Worm (Caenorhabditis elegans) whole organism, mixed stage, embryonic: Measurements from ENCODE around the gene nmr-1.

ENCODE experiments used
- M03D4.4 ChIP-seq: sonication (generic microtip); optimal IDR thresholded peaks from 2 replicates; lab custom pipeline; 2017; ENCODE audit warnings: mild to moderate bottlenecking, missing genetic modification characterization, missing compliant biosample characterization
- bed-3 ChIP-seq: fragments of 200-800 bp; sonication (Bioruptor generic); optimal IDR thresholded peaks from 3 replicates; lab custom pipeline; 2018; ENCODE audit warnings: mild to moderate bottlenecking, missing genetic modification characterization, moderate library complexity, missing compliant biosample characterization
- blmp-1 ChIP-seq: fragments of 150-350 bp; optimal IDR thresholded peaks from 2 replicates; lab custom pipeline; 2014; ENCODE audit warnings: missing biosample characterization, missing genetic modification characterization
- ceh-39 ChIP-seq: fragments of 150-350 bp; optimal IDR thresholded peaks from 2 replicates; lab custom pipeline; 2014; ENCODE audit warnings: missing biosample characterization, missing genetic modification characterization
- ceh-43 ChIP-seq: fragments of 200-800 bp; sonication (Bioruptor generic); optimal IDR thresholded peaks from 2 replicates; lab custom pipeline; 2018; ENCODE audit warnings: mild to moderate bottlenecking, missing genetic modification characterization, moderate library complexity, missing compliant biosample characterization
- ceh-83 ChIP-seq: fragments of 200-800 bp; sonication (Bioruptor generic); optimal IDR thresholded peaks from 2 replicates; lab custom pipeline; 2018; ENCODE audit warnings: mild to moderate bottlenecking, missing genetic modification characterization, missing compliant biosample characterization
- ces-1 ChIP-seq: fragments of 150-350 bp; optimal IDR thresholded peaks from 2 replicates; lab custom pipeline; 2014; ENCODE audit warnings: missing biosample characterization, missing genetic modification reagents, missing genetic modification characterization
- cnd-1 ChIP-seq: fragments of 200-800 bp; sonication (Bioruptor generic); optimal IDR thresholded peaks from 2 replicates; lab custom pipeline; 2018; ENCODE audit warnings: mild to moderate bottlenecking, missing genetic modification characterization, missing compliant biosample characterization
- drap-1 ChIP-seq: fragments of 200-800 bp; sonication (Bioruptor generic); optimal IDR thresholded peaks from 3 replicates; lab custom pipeline; 2018; ENCODE audit warnings: mild to moderate bottlenecking, missing genetic modification characterization, missing compliant biosample characterization
- elt-1 ChIP-seq: sonication (generic microtip); optimal IDR thresholded peaks from 2 replicates; lab custom pipeline; 2017; ENCODE audit warnings: missing genetic modification characterization, mild to moderate bottlenecking, missing compliant biosample characterization, antibody characterized with exemption, moderate library complexity, borderline replicate concordance; ENCODE audit not compliant: insufficient read depth
- elt-3 ChIP-seq: fragments of 150-350 bp; optimal IDR thresholded peaks from 2 replicates; lab custom pipeline; 2014; ENCODE audit warnings: missing biosample characterization, missing genetic modification characterization
- flh-1 ChIP-seq: fragments of 200-800 bp; sonication (Bioruptor generic); optimal IDR thresholded peaks from 2 replicates; lab custom pipeline; 2018; ENCODE audit warnings: mild to moderate bottlenecking, missing genetic modification characterization, moderate library complexity, missing compliant biosample characterization
- ham-2 ChIP-seq: fragments of 200-800 bp; sonication (Bioruptor generic); optimal IDR thresholded peaks from 2 replicates; lab custom pipeline; 2018; ENCODE audit warnings: mild to moderate bottlenecking, missing genetic modification characterization, missing compliant biosample characterization
- hlh-1 ChIP-seq: fragments of 150-350 bp; optimal IDR thresholded peaks from 2 replicates; lab custom pipeline; 2014; ENCODE audit warnings: missing biosample characterization, missing genetic modification reagents, missing genetic modification characterization
- lin-13 ChIP-seq: fragments of 150-350 bp; optimal IDR thresholded peaks from 2 replicates; lab custom pipeline; 2014; ENCODE audit warnings: missing biosample characterization, missing genetic modification characterization
- lin-32 ChIP-seq: fragments of 200-800 bp; sonication (Bioruptor generic); optimal IDR thresholded peaks from 2 replicates; lab custom pipeline; 2018; ENCODE audit warnings: mild to moderate bottlenecking, missing genetic modification characterization, missing compliant biosample characterization
- lsy-2 ChIP-seq: fragments of 150-350 bp; optimal IDR thresholded peaks from 2 replicates; lab custom pipeline; 2014; ENCODE audit warnings: missing biosample characterization, missing genetic modification characterization
- mab-5 ChIP-seq: fragments of 150-350 bp; optimal IDR thresholded peaks from 2 replicates; lab custom pipeline; 2014; ENCODE audit warnings: missing biosample characterization, missing genetic modification characterization
- mep-1 ChIP-seq: fragments of 150-350 bp; optimal IDR thresholded peaks from 2 replicates; lab custom pipeline; 2017; ENCODE audit warnings: missing biosample characterization, missing genetic modification reagents, missing genetic modification characterization, inconsistent platforms
- mls-2 ChIP-seq: sonication (generic microtip); optimal IDR thresholded peaks from 2 replicates; lab custom pipeline; 2016; ENCODE audit warnings: mild to moderate bottlenecking, missing genetic modification characterization, moderate library complexity, missing compliant biosample characterization
- nhr-12 ChIP-seq: fragments of 150-350 bp; optimal IDR thresholded peaks from 2 replicates; lab custom pipeline; 2014; ENCODE audit warnings: missing biosample characterization, missing genetic modification characterization
- nhr-2 ChIP-seq: fragments of 150-350 bp; optimal IDR thresholded peaks from 2 replicates; lab custom pipeline; 2014; ENCODE audit warnings: missing biosample characterization, missing genetic modification characterization
- nhr-237 ChIP-seq: fragments of 150-350 bp; optimal IDR thresholded peaks from 2 replicates; lab custom pipeline; 2014; ENCODE audit warnings: missing biosample characterization, missing genetic modification characterization
- nhr-28 ChIP-seq: fragments of 150-350 bp; optimal IDR thresholded peaks from 2 replicates; lab custom pipeline; 2014; ENCODE audit warnings: missing biosample characterization, missing genetic modification characterization
- nhr-76 ChIP-seq: sonication (generic microtip); optimal IDR thresholded peaks from 2 replicates; lab custom pipeline; 2017; ENCODE audit warnings: missing biosample characterization, missing genetic modification characterization
- pha-4 ChIP-seq: fragments of 150-350 bp; optimal IDR thresholded peaks from 2 replicates; lab custom pipeline; 2018; ENCODE audit warnings: missing biosample characterization, missing genetic modification reagents, missing genetic modification characterization
- sem-2 ChIP-seq: fragments of 200-800 bp; sonication (Bioruptor generic); optimal IDR thresholded peaks from 2 replicates; lab custom pipeline; 2018; ENCODE audit warnings: mild to moderate bottlenecking, missing genetic modification characterization, missing compliant biosample characterization
- snpc-4 ChIP-seq: fragments of 150-350 bp; optimal IDR thresholded peaks from 2 replicates; lab custom pipeline; 2014; ENCODE audit warnings: missing biosample characterization, missing genetic modification characterization
- sptf-1 ChIP-seq: sonication (generic microtip); optimal IDR thresholded peaks from 2 replicates; lab custom pipeline; 2017; ENCODE audit warnings: mild to moderate bottlenecking, missing genetic modification characterization, moderate library complexity, missing compliant biosample characterization
- tbx-8 ChIP-seq: fragments of 200-800 bp; sonication (Bioruptor generic); optimal IDR thresholded peaks from 2 replicates; lab custom pipeline; 2018; ENCODE audit warnings: mild to moderate bottlenecking, missing genetic modification characterization, moderate library complexity, missing compliant biosample characterization
- unc-120 ChIP-seq: sonication (generic microtip); optimal IDR thresholded peaks from 2 replicates; lab custom pipeline; 2017; ENCODE audit warnings: missing genetic modification characterization, missing compliant biosample characterization; ENCODE audit not compliant: poor library complexity, severe bottlenecking
- unc-39 ChIP-seq: fragments of 150-350 bp; optimal IDR thresholded peaks from 2 replicates; lab custom pipeline; 2014; ENCODE audit warnings: missing biosample characterization, missing genetic modification characterization
- unc-62 ChIP-seq: fragments of 150-350 bp; optimal IDR thresholded peaks from 2 replicates; lab custom pipeline; 2014; ENCODE audit warnings: missing biosample characterization, missing genetic modification reagents, missing genetic modification characterization
- zip-8 ChIP-seq: fragments of 150-350 bp; optimal IDR thresholded peaks from 2 replicates; lab custom pipeline; 2014; ENCODE audit warnings: missing biosample characterization, missing genetic modification characterization
- ztf-11 ChIP-seq: fragments of 150-350 bp; optimal IDR thresholded peaks from 2 replicates; lab custom pipeline; 2014; ENCODE audit warnings: missing biosample characterization, missing genetic modification characterization

Gene nmr-1

DNA sequence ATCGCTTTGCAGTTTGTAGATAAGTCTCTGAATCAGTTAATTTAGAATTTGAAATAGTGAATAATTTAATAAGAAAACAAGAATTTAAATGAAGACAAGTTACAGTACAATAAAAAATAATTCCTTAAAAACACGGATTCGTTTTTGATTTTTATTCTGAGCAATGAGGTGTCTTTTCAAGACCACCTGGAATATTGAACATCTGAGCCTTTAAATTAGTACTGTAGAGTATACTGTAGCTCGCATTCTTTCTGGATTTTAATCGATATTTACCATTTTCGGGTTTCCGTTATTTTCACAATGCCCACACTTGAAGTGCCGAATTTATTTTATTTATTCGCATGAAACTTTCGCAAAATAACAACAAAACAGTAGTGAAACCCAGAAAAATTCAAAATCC, 22.6 kb downstream of the nmr-1 start, which contains the start of gene F07F6.7:
Gene F07F6.7 (minus strand): TSS at position 27 of the 400 bp plus-strand sequence.
- no peak for TF ChIP-seq mab-5 (tag; lab: Kevin White, UChicago)
- TF ChIP-seq lsy-2 (tag; lab: Kevin White, UChicago) = no peak
- no peak for TF ChIP-seq lin-32 (GFP tag; lab: Kevin White, UChicago)
- no peak for TF ChIP-seq sem-2 (GFP tag; lab: Kevin White, UChicago)
- TF ChIP-seq nhr-12 (tag; lab: Kevin White, UChicago) = no peak
- TF ChIP-seq ham-2 (GFP tag; lab: Kevin White, UChicago) = no peak
- TF ChIP-seq nhr-28 (tag; lab: Kevin White, UChicago) = no peak
- no peak for TF ChIP-seq sptf-1 (tag; lab: Kevin White, UChicago)
- no peak for TF ChIP-seq tbx-8 (GFP tag; lab: Kevin White, UChicago)
- no peak for TF ChIP-seq mls-2 (tag; lab: Kevin White, UChicago)
- no peak for TF ChIP-seq unc-120 (tag; lab: Kevin White, UChicago)
- TF ChIP-seq cnd-1 (tag; lab: Kevin White, UChicago) = no peak
- no peak for TF ChIP-seq ztf-11 (tag; lab: Kevin White, UChicago)
- no peak for TF ChIP-seq flh-1

DNA sequence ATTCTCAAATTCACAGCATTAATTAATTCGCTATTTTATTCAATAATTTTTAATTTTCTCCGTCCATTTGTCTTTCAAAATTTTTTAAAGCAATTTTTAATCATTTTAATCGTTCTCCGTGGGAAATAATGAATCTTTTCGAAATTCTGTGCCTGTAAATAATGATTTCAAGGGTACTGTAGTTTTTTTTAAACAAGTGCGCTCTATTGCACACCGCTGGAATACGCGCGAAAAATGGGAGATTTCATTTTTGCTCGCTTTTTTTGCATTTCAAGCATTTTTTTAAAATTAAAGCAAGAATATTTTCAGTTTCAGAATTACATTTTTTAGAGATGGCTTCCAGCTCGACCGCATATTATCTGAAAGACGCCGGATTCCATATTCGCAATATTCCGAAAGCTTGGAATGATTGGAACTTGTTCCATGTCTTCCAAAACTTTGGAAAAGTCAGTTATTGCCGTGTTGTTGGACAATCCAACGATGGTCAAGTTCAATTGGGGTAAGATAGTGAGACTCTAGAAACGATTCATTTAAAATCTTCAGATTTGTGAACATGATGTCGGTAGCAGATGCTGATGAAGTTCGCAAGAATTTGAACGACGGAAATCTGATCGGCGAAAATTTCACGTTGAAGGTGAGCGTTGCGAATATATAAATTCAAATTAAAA, 25.3 kb downstream of the nmr-1 start, which contains the start of gene tofu-6:
Gene tofu-6 (plus strand): TSS at position 302 of the 668 bp plus-strand sequence.
- peak; percentile 79 for TF ChIP-seq lsy-2 (tag; lab: Kevin White, UChicago)
- TF ChIP-seq hlh-1 (tag; lab: Kevin White, UChicago) = no peak

DNA sequence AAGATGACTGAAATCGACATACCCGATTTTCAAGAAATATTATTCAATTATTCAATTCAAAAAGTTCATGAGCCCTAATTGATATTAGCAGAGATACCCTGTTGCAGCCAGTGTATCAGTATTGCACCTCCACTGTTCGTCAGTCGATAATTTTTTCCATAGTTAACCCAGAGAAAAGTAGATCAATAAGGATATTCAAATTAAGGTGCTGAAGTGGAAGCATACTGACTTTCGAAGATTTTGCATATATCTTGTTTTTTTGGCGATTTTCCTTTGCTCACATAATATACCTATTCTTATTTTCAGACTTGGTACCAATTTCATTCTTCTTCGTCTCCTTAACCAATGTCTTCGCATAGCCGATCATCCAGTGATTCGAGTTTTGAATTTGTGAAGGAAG, 27.5 kb downstream of the nmr-1 start, which contains the start of gene EEED8.15:
Gene EEED8.15 (plus strand): TSS at position 301 of the 400 bp plus-strand sequence.
- TF ChIP-seq zip-8 (tag; lab: Kevin White, UChicago) = no peak
- no peak for TF ChIP-seq sptf-1 (tag; lab: Kevin White, UChicago)
- TF ChIP-seq blmp-1 (tag; lab: Kevin White, UChicago) = no peak
- TF ChIP-seq ceh-43 = no peak
- no peak for TF ChIP-seq nhr-76
- no peak for TF ChIP-seq ceh-39 (tag; lab: Kevin White, UChicago)
- no peak for TF ChIP-seq ceh-83 (GFP tag; lab: Kevin White, UChicago)
- TF ChIP-seq elt-1 = no peak
- TF ChIP-seq nhr-237 (tag; lab: Kevin White, UChicago) = no peak
- no peak for TF ChIP-seq lin-32 (GFP tag; lab: Kevin White, UChicago)
- no peak for TF ChIP-seq mab-5 (tag; lab: Kevin White, UChicago)
- TF ChIP-seq cnd-1 (tag; lab: Kevin White, UChicago) = no peak
- TF ChIP-seq M03D4.4 (tag; lab: Kevin White, UChicago) = no peak
- TF ChIP-seq lsy-2 (tag; lab: Kevin White, UChicago) = no peak
- TF ChIP-seq hlh-1 (tag; lab: Kevin White, UChicago) = no peak

DNA sequence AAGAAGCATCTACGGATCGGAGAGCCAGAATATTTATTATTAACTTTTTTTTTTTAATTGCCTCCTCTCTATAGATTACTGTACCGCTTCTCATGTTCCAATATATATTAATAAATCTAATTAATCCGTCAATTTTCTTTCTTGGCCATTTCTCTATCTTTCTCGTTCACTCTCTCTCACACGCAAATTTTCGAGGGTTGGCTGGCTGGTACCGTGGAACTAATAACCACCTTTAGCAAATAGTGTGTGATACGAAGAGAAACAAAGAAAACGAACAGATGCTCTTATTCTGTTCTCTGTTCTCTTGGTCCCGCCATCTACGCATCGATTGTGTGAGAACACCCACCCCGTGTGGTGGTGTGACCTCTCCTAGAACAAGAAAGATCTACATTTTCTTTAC, 28.1 kb downstream of the nmr-1 start:
- TF ChIP-seq sptf-1 (tag; lab: Kevin White, UChicago) (no peak), nhr-12 (tag; lab: Kevin White, UChicago) (no peak), zip-8 (tag; lab: Kevin White, UChicago) (no peak), drap-1 (no peak), ztf-11 (tag; lab: Kevin White, UChicago) (peak; percentile 13), bed-3 (GFP tag; lab: Kevin White, UChicago) (no peak), ces-1 (peak; percentile 89), unc-120 (tag; lab: Kevin White, UChicago) (peak; percentile 14), tbx-8 (GFP tag; lab: Kevin White, UChicago) (no peak), mep-1 (no peak), mls-2 (tag; lab: Kevin White, UChicago) (peak; percentile 52), elt-3 (tag; lab: Kevin White, UChicago) (no peak), nhr-2 (tag; lab: Kevin White, UChicago) (no peak), lin-13 (peak; percentile 25), cnd-1 (tag; lab: Kevin White, UChicago) (peak; percentile 84), elt-1 (no peak), ceh-83 (GFP tag; lab: Kevin White, UChicago) (no peak), pha-4 (tag; lab: Kevin White, UChicago) (no peak), nhr-76 (no peak), lsy-2 (tag; lab: Kevin White, UChicago) (no peak), blmp-1 (tag; lab: Kevin White, UChicago) (no peak), unc-62 (GFP tag; lab: Kevin White, UChicago) (no peak), M03D4.4 (tag; lab: Kevin White, UChicago) (no peak), sem-2 (GFP tag; lab: Kevin White, UChicago) (no peak), lin-32 (GFP tag; lab: Kevin White, UChicago) (peak; percentile 67), nhr-237 (tag; lab: Kevin White, UChicago) (no peak), ham-2 (GFP tag; lab: Kevin White, UChicago) (no peak), hlh-1 (tag; lab: Kevin White, UChicago) (peak; percentile 75), nhr-28 (tag; lab: Kevin White, UChicago) (no peak), unc-39 (tag; lab: Kevin White, UChicago) (no peak), mab-5 (tag; lab: Kevin White, UChicago) (no peak), ceh-43 (peak; percentile 59), ceh-39 (tag; lab: Kevin White, UChicago) (peak; percentile 18), flh-1 (no peak), snpc-4 (tag; lab: Kevin White, UChicago) (no peak)
